Fruit fly (Drosophila melanogaster) whole organism, embryonic: ENCODE data around the gene CG34453.

ENCODE experiments used
- BEAF-32 ChIP-seq: fragments of 200-800 bp; sonication (Bioruptor generic); optimal IDR thresholded peaks from 3 replicates; lab custom pipeline; 2017; ENCODE audit warnings: missing biosample characterization, missing genetic modification characterization, mild to moderate bottlenecking, moderate library complexity, missing genetic modification reagents
- C15 ChIP-seq: fragments of 200-800 bp; sonication (Bioruptor generic); IDR thresholded peaks from 3 replicates; pipeline ENCODE4 v1.3.6; 2022; ENCODE audit warnings: missing biosample characterization, missing genetic modification characterization
- CG10321 ChIP-seq: fragments of 200-800 bp; sonication (Bioruptor generic); IDR thresholded peaks from 2 replicates; pipeline ENCODE4 v1.3.6; 2022; ENCODE audit warnings: missing biosample characterization, missing genetic modification characterization
- CG10979 ChIP-seq: fragments of 200-800 bp; sonication (Bioruptor generic); optimal IDR thresholded peaks from 2 replicates; lab custom pipeline; 2018; ENCODE audit warnings: missing biosample characterization, mild to moderate bottlenecking, missing genetic modification characterization, moderate library complexity
- CG12219 ChIP-seq: fragments of 200-800 bp; sonication (Bioruptor generic); optimal IDR thresholded peaks from 3 replicates; lab custom pipeline; 2018; ENCODE audit warnings: missing biosample characterization, mild to moderate bottlenecking, missing genetic modification characterization
- CG13424 ChIP-seq: fragments of 200-800 bp; sonication (Bioruptor generic); optimal IDR thresholded peaks from 2 replicates; lab custom pipeline; 2019; ENCODE audit warnings: missing biosample characterization, mild to moderate bottlenecking, missing genetic modification characterization, moderate library complexity
- CG13775 ChIP-seq: fragments of 200-800 bp; sonication (Bioruptor generic); optimal IDR thresholded peaks from 3 replicates; lab custom pipeline; 2017; ENCODE audit warnings: missing biosample characterization, mild to moderate bottlenecking, missing genetic modification characterization
- CG13894 ChIP-seq: fragments of 200-800 bp; sonication (Bioruptor generic); optimal IDR thresholded peaks from 3 replicates; lab custom pipeline; 2018; ENCODE audit warnings: missing biosample characterization, mild to moderate bottlenecking, missing genetic modification characterization, moderate library complexity
- CG1603 ChIP-seq: fragments of 200-800 bp; sonication (Bioruptor generic); optimal IDR thresholded peaks from 2 replicates; lab custom pipeline; 2019; ENCODE audit warnings: missing biosample characterization, mild to moderate bottlenecking, missing genetic modification characterization, moderate library complexity
- CG16779 ChIP-seq: fragments of 200-800 bp; sonication (Bioruptor generic); IDR thresholded peaks from 2 replicates; pipeline ENCODE4 v1.3.6; 2022; ENCODE audit warnings: missing biosample characterization, missing genetic modification characterization
- CG17361 ChIP-seq: fragments of 200-800 bp; sonication (Bioruptor generic); IDR thresholded peaks from 3 replicates; pipeline ENCODE4 v1.3.6; 2022; ENCODE audit warnings: missing biosample characterization, missing genetic modification characterization
- CG17802 ChIP-seq: fragments of 200-800 bp; sonication (Bioruptor generic); optimal IDR thresholded peaks from 2 replicates; lab custom pipeline; 2018; ENCODE audit warnings: missing biosample characterization, mild to moderate bottlenecking, missing genetic modification characterization, moderate library complexity
- CG17829 ChIP-seq: fragments of 200-800 bp; optimal IDR thresholded peaks from 2 replicates; lab custom pipeline; 2019; ENCODE audit warnings: missing biosample characterization, mild to moderate bottlenecking, missing genetic modification characterization, moderate library complexity
- CG17912 ChIP-seq: fragments of 200-800 bp; sonication (Bioruptor generic); optimal IDR thresholded peaks from 2 replicates; lab custom pipeline; 2018; ENCODE audit warnings: missing biosample characterization, mild to moderate bottlenecking, missing genetic modification characterization
- CG1832 ChIP-seq: fragments of 200-800 bp; sonication (Bioruptor generic); optimal IDR thresholded peaks from 2 replicates; lab custom pipeline; 2017; ENCODE audit warnings: missing biosample characterization, mild to moderate bottlenecking, missing genetic modification characterization, inconsistent platforms
- CG2120 ChIP-seq: fragments of 200-800 bp; sonication (Bioruptor generic); optimal IDR thresholded peaks from 3 replicates; lab custom pipeline; 2016; ENCODE audit warnings: missing biosample characterization, missing genetic modification characterization
- CG3163 ChIP-seq: fragments of 200-800 bp; sonication (Bioruptor generic); optimal IDR thresholded peaks from 3 replicates; lab custom pipeline; 2016; ENCODE audit warnings: missing biosample characterization, missing genetic modification characterization
- CG32532 ChIP-seq: fragments of 200-800 bp; sonication (Bioruptor generic); IDR thresholded peaks from 2 replicates; pipeline ENCODE4 v1.3.6; 2022; ENCODE audit warnings: missing biosample characterization, missing genetic modification characterization
- CG32772 ChIP-seq: fragments of 200-800 bp; sonication (Bioruptor generic); IDR thresholded peaks from 2 replicates; pipeline ENCODE4 v1.3.6; 2022; ENCODE audit warnings: missing biosample characterization, missing genetic modification characterization
- CG33213 ChIP-seq: fragments of 200-800 bp; sonication (Bioruptor generic); optimal IDR thresholded peaks from 3 replicates; lab custom pipeline; 2016; ENCODE audit warnings: missing biosample characterization, missing genetic modification characterization
- CG6813 ChIP-seq: fragments of 200-800 bp; sonication (Bioruptor generic); optimal IDR thresholded peaks from 2 replicates; lab custom pipeline; 2017; ENCODE audit warnings: missing biosample characterization, missing genetic modification characterization, mild to moderate bottlenecking, moderate library complexity, missing genetic modification reagents
- CG7987 ChIP-seq: fragments of 200-800 bp; sonication (Bioruptor generic); optimal IDR thresholded peaks from 2 replicates; lab custom pipeline; 2018; ENCODE audit warnings: missing biosample characterization, mild to moderate bottlenecking, missing genetic modification characterization, moderate library complexity
- CG8388 ChIP-seq: fragments of 200-800 bp; sonication (Bioruptor generic); optimal IDR thresholded peaks from 2 replicates; lab custom pipeline; 2019; ENCODE audit warnings: missing biosample characterization, mild to moderate bottlenecking, missing genetic modification characterization, moderate library complexity
- CG9817 ChIP-seq: fragments of 200-800 bp; sonication (Bioruptor generic); optimal IDR thresholded peaks from 2 replicates; lab custom pipeline; 2018; ENCODE audit warnings: missing biosample characterization, mild to moderate bottlenecking, missing genetic modification characterization, moderate library complexity
- Dek ChIP-seq: fragments of 200-800 bp; sonication (Bioruptor generic); optimal IDR thresholded peaks from 3 replicates; lab custom pipeline; 2019; ENCODE audit warnings: missing biosample characterization, mild to moderate bottlenecking, missing genetic modification characterization, moderate library complexity
- Doc2 ChIP-seq: fragments of 200-800 bp; sonication (Bioruptor generic); IDR thresholded peaks from 2 replicates; pipeline ENCODE4 v1.3.6; 2022; ENCODE audit warnings: missing biosample characterization, missing genetic modification characterization
- Dp ChIP-seq: fragments of 200-800 bp; sonication (Bioruptor generic); optimal IDR thresholded peaks from 2 replicates; lab custom pipeline; 2018; ENCODE audit warnings: missing biosample characterization, mild to moderate bottlenecking, missing genetic modification characterization, moderate library complexity
- E2f1 ChIP-seq: fragments of 200-800 bp; sonication (Bioruptor generic); IDR thresholded peaks from 2 replicates; pipeline ENCODE4 v1.3.6; 2022; ENCODE audit warnings: missing biosample characterization, missing genetic modification characterization
- ERR ChIP-seq: fragments of 200-800 bp; sonication (Bioruptor generic); optimal IDR thresholded peaks from 2 replicates; lab custom pipeline; 2016; ENCODE audit warnings: missing biosample characterization, missing genetic modification characterization
- Hsf ChIP-seq: fragments of 200-800 bp; sonication (Bioruptor generic); optimal IDR thresholded peaks from 3 replicates; lab custom pipeline; 2016; ENCODE audit warnings: missing biosample characterization, missing genetic modification characterization
- Kr ChIP-seq: fragments of 200-800 bp; sonication (Bioruptor generic); optimal IDR thresholded peaks from 2 replicates; lab custom pipeline; 2017; ENCODE audit warnings: missing biosample characterization, mild to moderate bottlenecking, missing genetic modification characterization
- NC2β ChIP-seq: fragments of 200-800 bp; sonication (Bioruptor generic); optimal IDR thresholded peaks from 2 replicates; lab custom pipeline; 2016; ENCODE audit warnings: missing biosample characterization, missing genetic modification characterization
- NfI ChIP-seq: fragments of 200-800 bp; sonication (Bioruptor generic); optimal IDR thresholded peaks from 3 replicates; lab custom pipeline; 2018; ENCODE audit warnings: missing biosample characterization, mild to moderate bottlenecking, missing genetic modification characterization, moderate library complexity
- Rx ChIP-seq: fragments of 200-800 bp; sonication (Bioruptor generic); IDR thresholded peaks from 2 replicates; pipeline ENCODE4 v1.3.6; 2022; ENCODE audit warnings: missing biosample characterization, missing genetic modification characterization
- Sry-δ ChIP-seq: fragments of 200-800 bp; sonication (Bioruptor generic); optimal IDR thresholded peaks from 2 replicates; lab custom pipeline; 2016; ENCODE audit warnings: missing biosample characterization, missing genetic modification characterization
- Ssrp ChIP-seq: fragments of 200-800 bp; sonication (Bioruptor generic); optimal IDR thresholded peaks from 2 replicates; lab custom pipeline; 2018; ENCODE audit warnings: missing biosample characterization, mild to moderate bottlenecking, missing genetic modification characterization, moderate library complexity
- abd-A ChIP-seq: fragments of 200-800 bp; sonication (Bioruptor generic); optimal IDR thresholded peaks from 3 replicates; lab custom pipeline; 2019; ENCODE audit warnings: missing biosample characterization, mild to moderate bottlenecking, missing genetic modification characterization, moderate library complexity
- crol ChIP-seq: fragments of 200-800 bp; sonication (Bioruptor generic); IDR thresholded peaks from 2 replicates; pipeline ENCODE4 v1.3.6; 2022; ENCODE audit warnings: missing biosample characterization, missing genetic modification characterization
- eve ChIP-seq, 2 experiments: fragments of >200 bp; optimal IDR thresholded peaks; 2 replicates each; lab custom pipeline; 2017; ENCODE audit warnings: missing biosample characterization in 2 of 2, missing genetic modification characterization in 2 of 2
- lab ChIP-seq: fragments of 200-800 bp; sonication (Bioruptor generic); optimal IDR thresholded peaks from 3 replicates; lab custom pipeline; 2017; ENCODE audit warnings: missing biosample characterization, missing genetic modification characterization, mild to moderate bottlenecking, moderate library complexity, missing genetic modification reagents
- psq ChIP-seq: fragments of 200-800 bp; sonication (Bioruptor generic); optimal IDR thresholded peaks from 2 replicates; lab custom pipeline; 2017; ENCODE audit warnings: missing biosample characterization, missing genetic modification characterization
- ranshi ChIP-seq: fragments of 200-800 bp; sonication (Bioruptor generic); IDR thresholded peaks from 2 replicates; pipeline ENCODE4 v1.3.6; 2022; ENCODE audit warnings: missing biosample characterization, missing genetic modification characterization
- row ChIP-seq: fragments of 200-800 bp; sonication (Bioruptor generic); IDR thresholded peaks from 3 replicates; pipeline ENCODE4 v1.3.6; 2022; ENCODE audit warnings: missing biosample characterization, missing genetic modification characterization
- run ChIP-seq: fragments of 200-800 bp; sonication (Bioruptor generic); optimal IDR thresholded peaks from 3 replicates; lab custom pipeline; 2018; ENCODE audit warnings: missing biosample characterization, mild to moderate bottlenecking, missing genetic modification characterization
- sens-2 ChIP-seq: fragments of 200-800 bp; sonication (Bioruptor generic); IDR thresholded peaks from 2 replicates; pipeline ENCODE4 v1.3.6; 2022; ENCODE audit warnings: missing biosample characterization, missing genetic modification characterization
- slp2 ChIP-seq: fragments of 200-800 bp; sonication (Bioruptor generic); optimal IDR thresholded peaks from 2 replicates; lab custom pipeline; 2016; ENCODE audit warnings: missing biosample characterization, missing genetic modification characterization
- sob ChIP-seq: fragments of 200-800 bp; sonication (Bioruptor generic); IDR thresholded peaks from 2 replicates; pipeline ENCODE4 v1.3.6; 2022; ENCODE audit warnings: missing biosample characterization, missing genetic modification characterization
- ttk ChIP-seq: fragments of 200-800 bp; sonication (Bioruptor generic); IDR thresholded peaks from 2 replicates; pipeline ENCODE4 v2.1.2; 2022; ENCODE audit warnings: missing biosample characterization, missing genetic modification characterization

The CG34453 gene

dm6 chr3L:223019-223902 is 9.9 kb downstream of the CG34453 start, which contains the start of the genes pyx and CG33229 (continued):
- TF ChIP-seq NfI: peak; percentile 88
- peak; percentile 49 for TF ChIP-seq Sry-δ (GFP tag; lab: Kevin White, UChicago)
- TF ChIP-seq CG17361 (GFP tag; lab: Robert Waterston, UW): peak; percentile 95
- no peak for TF ChIP-seq eve (GFP tag; optimal IDR thresholded peaks at IDR 0.05; lab: Kevin White, UChicago)
- peak; percentile 94 for TF ChIP-seq Hsf (GFP tag; lab: Kevin White, UChicago)
- TF ChIP-seq lab (GFP tag; lab: Kevin White, UChicago): peak; percentile 84
- TF ChIP-seq Doc2 (GFP tag; lab: Robert Waterston, UW): 0 out of 2 replicates have a peak, but pooled peaks have one; percentile 45
- peak; percentile 88 for TF ChIP-seq CG13894 (tag; lab: Kevin White, UChicago)
- peak; percentile 69 for TF ChIP-seq slp2 (GFP tag; lab: Kevin White, UChicago)
- peak; percentile 90 for TF ChIP-seq CG9817 (tag; lab: Kevin White, UChicago)
- peak; percentile 90 for TF ChIP-seq CG13775
- TF ChIP-seq abd-A (tag; lab: Kevin White, UChicago): no peak
- peak; percentile 73 for TF ChIP-seq CG10979 (tag; lab: Kevin White, UChicago)
- peak; percentile 35 for TF ChIP-seq CG17802 (tag; lab: Kevin White, UChicago)
- TF ChIP-seq Dek (tag; lab: Kevin White, UChicago): peak; percentile 92
- TF ChIP-seq CG17912 (GFP tag; lab: Kevin White, UChicago): peak; percentile 67
- TF ChIP-seq CG16779: peak; percentile 85
- peak; percentile 16 for TF ChIP-seq CG3163
- peak; percentile 18 for TF ChIP-seq CG7987 (GFP tag; lab: Kevin White, UChicago)
- peak; percentile 61 for TF ChIP-seq CG12219
- peak; percentile 69 for TF ChIP-seq CG8388
- peak; percentile 60 for TF ChIP-seq sens-2
- TF ChIP-seq Ssrp (tag; lab: Kevin White, UChicago): peak; percentile 82
- TF ChIP-seq psq: peak; percentile 50
- TF ChIP-seq C15: peak; percentile 66; the same call in 1 of the 3 replicates
- TF ChIP-seq Kr (GFP tag; lab: Kevin White, UChicago): no peak
- TF ChIP-seq row (GFP tag; lab: Robert Waterston, UW): peak; percentile 88
- peak; percentile 71 for TF ChIP-seq CG17829
- TF ChIP-seq CG1603: peak; percentile 67
- TF ChIP-seq CG6813 (GFP tag; lab: Kevin White, UChicago): peak; percentile 68
- peak; percentile 74; the same call in 1 of the 2 replicates for TF ChIP-seq CG32772 (GFP tag; lab: Robert Waterston, UW)
- TF ChIP-seq Dp (GFP tag; lab: Kevin White, UChicago): peak; percentile 91
- TF ChIP-seq CG1832 (GFP tag; lab: Kevin White, UChicago): no peak
- peak; percentile 5; the same call in 1 of the 2 replicates for TF ChIP-seq CG10321 (GFP tag; lab: Robert Waterston, UW)
- TF ChIP-seq ttk (GFP tag; lab: Robert Waterston, UW): peak; percentile 66
- peak; percentile 75 for TF ChIP-seq E2f1
- TF ChIP-seq ranshi (GFP tag; lab: Robert Waterston, UW): peak; percentile 80
- peak; percentile 86 for TF ChIP-seq sob (GFP tag; lab: Robert Waterston, UW)
- TF ChIP-seq CG13424: peak; percentile 87
- TF ChIP-seq Rx: peak; percentile 56
- TF ChIP-seq CG2120: peak; percentile 96
- TF ChIP-seq run: no peak
- TF ChIP-seq NC2β (GFP tag; lab: Kevin White, UChicago): peak; percentile 53
- no peak for TF ChIP-seq ERR (GFP tag; lab: Kevin White, UChicago)
- peak; percentile 37 for TF ChIP-seq BEAF-32
- 0 out of 2 replicates have a peak, but pooled peaks have one; percentile 6 for TF ChIP-seq crol (GFP tag; lab: Robert Waterston, UW)
- peak; percentile 31 for TF ChIP-seq CG33213 (GFP tag; lab: Kevin White, UChicago)
- TF ChIP-seq CG32532 (GFP tag; lab: Robert Waterston, UW): peak; percentile 93
